Fruit fly (Drosophila melanogaster): Measurements from ENCODE around the gene Eig71Ef.
A peak's percentile ranks its signal among the peaks of the same experiment; 100 is the strongest.

The Eig71Ef gene

DNA sequence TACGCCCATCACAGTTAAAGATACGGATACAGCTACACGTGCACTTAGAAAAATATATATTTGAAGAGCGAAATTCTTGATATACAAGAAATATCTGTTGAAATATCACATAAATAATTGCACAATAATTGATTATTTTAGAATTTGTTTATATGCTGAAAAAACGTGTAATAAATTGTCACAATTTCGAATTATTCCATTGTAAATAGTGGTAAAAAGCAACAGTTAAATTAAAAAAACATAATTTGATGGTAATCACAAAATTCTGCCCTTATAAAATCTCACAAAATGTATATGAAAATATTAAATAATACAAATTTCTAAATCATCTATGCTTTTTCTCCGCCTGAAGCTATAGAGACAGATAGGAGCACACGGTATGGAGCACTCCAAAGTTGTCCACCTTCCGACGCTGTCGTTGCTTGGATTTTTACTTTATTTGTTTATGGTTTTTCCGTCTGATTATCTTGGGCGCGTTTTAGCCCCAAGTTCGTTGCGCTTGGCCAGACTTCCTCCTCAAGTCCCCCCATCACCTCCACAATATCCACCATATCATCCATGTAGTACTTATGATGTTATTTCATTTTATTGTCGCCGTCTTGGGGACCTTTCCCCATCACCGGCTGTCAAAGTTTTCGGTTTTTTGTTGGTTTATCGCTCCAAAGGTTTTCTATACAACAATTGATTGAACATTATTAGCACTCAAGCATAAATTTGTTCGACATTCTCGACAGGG is 47.2 kb upstream of the Eig71Ef start (continued):
- TF ChIP-seq crp (GFP tag; optimal IDR thresholded peaks at IDR 0.05) (peak in 1 of 2 experiments; percentile 4), ham (GFP tag; IDR thresholded peaks at IDR 0.05) (no peak), knrl (GFP tag; IDR thresholded peaks at IDR 0.05; ENCODE audit: partially characterized antibody) (no peak), sisA (GFP tag; IDR thresholded peaks at IDR 0.05) (no peak; the same call in 1 of the 2 replicates), CG2712 (tag; optimal IDR thresholded peaks at IDR 0.05) (peak; percentile 84), CG11695 (GFP tag; IDR thresholded peaks at IDR 0.05) (peak; percentile 52; the same call in 1 of the 3 replicates), lmd (GFP tag; IDR thresholded peaks at IDR 0.05) (peak; percentile 42; the same call in 1 of the 2 replicates), ab (GFP tag; optimal IDR thresholded peaks at IDR 0.05) (no peak), CG4328 (GFP tag; optimal IDR thresholded peaks at IDR 0.05) (peak; percentile 24), Rfx (GFP tag; IDR thresholded peaks at IDR 0.05) (0 out of 2 replicates have a peak, but pooled peaks have one; percentile 4), klu (GFP tag; IDR thresholded peaks at IDR 0.05) (0 out of 2 replicates have a peak, but pooled peaks have one; percentile 32), Dek (tag; optimal IDR thresholded peaks at IDR 0.05) (no peak), CG6254 (GFP tag; optimal IDR thresholded peaks at IDR 0.05) (peak; percentile 31), luna (GFP tag; optimal IDR thresholded peaks at IDR 0.05) (no peak), BEAF-32 (GFP tag; optimal IDR thresholded peaks at IDR 0.05) (no peak), gsb-n (tag; optimal IDR thresholded peaks at IDR 0.05) (peak; percentile 40), bab2 (GFP tag; optimal IDR thresholded peaks at IDR 0.05) (no peak), bsh (GFP tag; optimal IDR thresholded peaks at IDR 0.05) (peak; percentile 0 to 77), Doc2 (GFP tag; IDR thresholded peaks at IDR 0.05) (no peak), CG15073 (GFP tag; optimal IDR thresholded peaks at IDR 0.05) (no peak), CG11456 (GFP tag; IDR thresholded peaks at IDR 0.05) (no peak), seq (GFP tag; IDR thresholded peaks at IDR 0.05) (no peak), Dip3 (GFP tag; optimal IDR thresholded peaks at IDR 0.05) (no peak), D19B (GFP tag; optimal IDR thresholded peaks at IDR 0.05) (no peak), az2 (GFP tag; optimal IDR thresholded peaks at IDR 0.05) (peak; percentile 69), so (GFP tag; IDR thresholded peaks at IDR 0.05) (no peak), Dfd (GFP tag; optimal IDR thresholded peaks at IDR 0.05) (no peak), CG16863 (GFP tag; optimal IDR thresholded peaks at IDR 0.05) (no peak), CG15514 (GFP tag; optimal IDR thresholded peaks at IDR 0.05) (no peak), pfk (GFP tag; optimal IDR thresholded peaks at IDR 0.05) (no peak), ac (GFP tag; optimal IDR thresholded peaks at IDR 0.05) (no peak), H15 (GFP tag; IDR thresholded peaks at IDR 0.05) (0 out of 3 replicates have a peak, but pooled peaks have one; percentile 15), CG32772 (GFP tag; IDR thresholded peaks at IDR 0.05) (peak; percentile 8; the same call in 1 of the 2 replicates), Hmx (GFP tag; optimal IDR thresholded peaks at IDR 0.05) (no peak), Pdp1 (GFP tag; optimal IDR thresholded peaks at IDR 0.05) (peak in 1 of 2 experiments; percentile 49), pnt (GFP tag; optimal IDR thresholded peaks at IDR 0.05) (no peak), CG10366 (GFP tag; IDR thresholded peaks at IDR 0.05) (peak; percentile 20; the same call in 1 of the 2 replicates), trh (GFP tag; optimal IDR thresholded peaks at IDR 0.05) (peak; percentile 8), Stat92E (GFP tag; optimal IDR thresholded peaks at IDR 0.05) (peak in 1 of 3 experiments; percentile 34), zfh1 (GFP tag; IDR thresholded peaks at IDR 0.05) (peak; percentile 48; the same call in 2 of the 3 replicates), zen2 (GFP tag; IDR thresholded peaks at IDR 0.05; ENCODE audit: partially characterized antibody) (no peak), p53 (GFP tag; optimal IDR thresholded peaks at IDR 0.05) (no peak), CG7963 (GFP tag; IDR thresholded peaks at IDR 0.05; ENCODE audit: partially characterized antibody) (no peak), CG10321 (GFP tag; IDR thresholded peaks at IDR 0.05) (no peak), CG6813 (GFP tag; optimal IDR thresholded peaks at IDR 0.05) (no peak), CG31441 (GFP tag; IDR thresholded peaks at IDR 0.05) (peak; percentile 77), CG7556 (GFP tag; optimal IDR thresholded peaks at IDR 0.05) (peak; percentile 71), CG12659 (GFP tag; optimal IDR thresholded peaks at IDR 0.05) (peak; percentile 47)

Measured in whole organism, embryonic.